Fruit fly (Drosophila melanogaster) whole organism, pupa: ENCODE results near the gene c12.2.

Source experiments
- CG14655 ChIP-seq: fragments of 200-800 bp; sonication (Bioruptor generic); optimal IDR thresholded peaks from 3 replicates; lab custom pipeline; 2017; ENCODE audit warnings: mild to moderate bottlenecking, missing biosample characterization, missing genetic modification reagents, missing genetic modification characterization
- CG15710 ChIP-seq: fragments of 200-800 bp; sonication (Bioruptor generic); optimal IDR thresholded peaks from 2 replicates; lab custom pipeline; 2018; ENCODE audit warnings: missing biosample characterization, mild to moderate bottlenecking, missing genetic modification characterization, moderate library complexity
- CG32121 ChIP-seq: fragments of 200-800 bp; sonication (Bioruptor generic); IDR thresholded peaks from 2 replicates; pipeline ENCODE4 v1.3.6; 2022; ENCODE audit warnings: missing biosample characterization, missing genetic modification characterization
- CG34367 ChIP-seq: fragments of 200-800 bp; sonication (Bioruptor generic); optimal IDR thresholded peaks from 2 replicates; lab custom pipeline; 2018; ENCODE audit warnings: missing biosample characterization, mild to moderate bottlenecking, missing genetic modification characterization
- CG8301 ChIP-seq: fragments of 200-800 bp; sonication (Bioruptor generic); optimal IDR thresholded peaks from 2 replicates; lab custom pipeline; 2018; ENCODE audit warnings: missing biosample characterization, mild to moderate bottlenecking, missing genetic modification characterization
- D1 ChIP-seq: fragments of 200-800 bp; sonication (Bioruptor generic); optimal IDR thresholded peaks from 2 replicates; lab custom pipeline; 2018; ENCODE audit warnings: missing biosample characterization, mild to moderate bottlenecking, missing genetic modification characterization, moderate library complexity
- EcR ChIP-seq: fragments of 200-800 bp; sonication (Bioruptor generic); optimal IDR thresholded peaks from 3 replicates; lab custom pipeline; 2019; ENCODE audit warnings: missing biosample characterization, missing genetic modification characterization, mild to moderate bottlenecking, moderate library complexity, missing genetic modification reagents
- Pif1A ChIP-seq: fragments of 200-800 bp; sonication (Bioruptor generic); optimal IDR thresholded peaks from 3 replicates; lab custom pipeline; 2016; ENCODE audit warnings: missing biosample characterization, missing genetic modification characterization
- Pif1B ChIP-seq: fragments of 200-800 bp; sonication (Bioruptor generic); optimal IDR thresholded peaks from 3 replicates; lab custom pipeline; 2016; ENCODE audit warnings: missing biosample characterization, missing genetic modification characterization
- gl ChIP-seq: fragments of 200-800 bp; sonication (Bioruptor generic); optimal IDR thresholded peaks from 2 replicates; lab custom pipeline; 2018; ENCODE audit warnings: missing biosample characterization, mild to moderate bottlenecking, missing genetic modification characterization

dm6 chrX:9309959-9310658, 9.1 kb upstream of the c12.2 start:
- TF ChIP-seq gl (tag; lab: Kevin White, UChicago) = no peak
- no peak for TF ChIP-seq CG34367
- TF ChIP-seq D1 (tag; lab: Kevin White, UChicago) = no peak
- TF ChIP-seq CG15710 (tag; lab: Kevin White, UChicago) = no peak
- TF ChIP-seq CG32121 (GFP tag; lab: Robert Waterston, UW) = no peak
- TF ChIP-seq CG14655 = no peak
- TF ChIP-seq Pif1B (GFP tag; lab: Kevin White, UChicago) = no peak
- no peak for TF ChIP-seq Pif1A (GFP tag; lab: Kevin White, UChicago)
- no peak for TF ChIP-seq EcR (GFP tag; lab: Kevin White, UChicago)
- TF ChIP-seq CG8301 (tag; lab: Kevin White, UChicago) = no peak
